Fruit fly (Drosophila melanogaster) whole organism: ENCODE results near the gene eIF3g1.

Experiments
- CG8478 ChIP-seq: fragments of >200 bp; optimal IDR thresholded peaks from 2 replicates; lab custom pipeline; 2018; ENCODE audit warnings: inconsistent platforms
- Dll ChIP-seq: fragments of >200 bp; optimal IDR thresholded peaks from 2 replicates; lab custom pipeline; 2017
- pan ChIP-seq: fragments of >200 bp; optimal IDR thresholded peaks from 2 replicates; lab custom pipeline; 2017
- psq ChIP-seq: fragments of >200 bp; optimal IDR thresholded peaks from 2 replicates; lab custom pipeline; 2017
- usp ChIP-seq: fragments of >200 bp; optimal IDR thresholded peaks from 2 replicates; lab custom pipeline; 2017; ENCODE audit warnings: missing biosample characterization, missing genetic modification characterization, mixed read lengths

dm6 chrX:2603851-2604505 is 6.2 kb downstream of the eIF3g1 start, which contains the start of the genes Klp3A and Zw10:
- TF ChIP-seq psq (no peak), pan (lab: Kevin White, UChicago) (no peak), Dll (lab: Kevin White, UChicago) (no peak), usp (GFP tag; lab: Kevin White, UChicago) (no peak), CG8478 (no peak)
